Fruit fly (Drosophila melanogaster) whole organism, wandering third instar larva: ENCODE results near the gene CG32259.

Experiments used
- CrebA ChIP-seq: fragments of 200-800 bp; sonication (Bioruptor generic); optimal IDR thresholded peaks from 2 replicates; lab custom pipeline; 2016; ENCODE audit warnings: missing biosample characterization, mild to moderate bottlenecking, missing genetic modification characterization, borderline replicate concordance
- Dfd ChIP-seq: fragments of >200 bp; optimal IDR thresholded peaks from 2 replicates; lab custom pipeline; 2017; ENCODE audit warnings: missing biosample characterization, missing genetic modification characterization
- Dif ChIP-seq: fragments of 200-275, 200-300 bp; sonication (Bioruptor generic); optimal IDR thresholded peaks from 2 replicates; lab custom pipeline; 2018; ENCODE audit warnings: missing biosample characterization, missing genetic modification characterization; ENCODE audit not compliant: partially characterized antibody
- GATAd ChIP-seq: sonication (Bioruptor generic); optimal IDR thresholded peaks from 2 replicates; lab custom pipeline; 2016; ENCODE audit warnings: missing biosample characterization, missing genetic modification characterization
- Hr78 ChIP-seq: fragments of >200 bp; optimal IDR thresholded peaks from 2 replicates; lab custom pipeline; 2017; ENCODE audit warnings: missing biosample characterization, missing genetic modification characterization
- Hr83 ChIP-seq: fragments of 200-300 bp; sonication (Bioruptor generic); optimal IDR thresholded peaks from 2 replicates; lab custom pipeline; 2016; ENCODE audit warnings: missing biosample characterization, mild to moderate bottlenecking, missing genetic modification characterization, moderate library complexity; ENCODE audit not compliant: poor library complexity, severe bottlenecking
- Jra ChIP-seq: sonication (Bioruptor generic); optimal IDR thresholded peaks from 2 replicates; lab custom pipeline; 2016; ENCODE audit warnings: missing biosample characterization, missing genetic modification characterization
- Myc ChIP-seq: fragments of >200 bp; optimal IDR thresholded peaks from 2 replicates; lab custom pipeline; 2017
- OdsH ChIP-seq: fragments of 200-800 bp; sonication (Bioruptor generic); optimal IDR thresholded peaks from 2 replicates; lab custom pipeline; 2016; ENCODE audit warnings: missing biosample characterization, mild to moderate bottlenecking, missing genetic modification characterization
- Rel ChIP-seq, 2 experiments: fragments of 200-800 bp; sonication (Bioruptor generic) in 1 of 2; optimal IDR thresholded peaks; 2 replicates in 1 of 2; 3 replicates in 1 of 2; lab custom pipeline; 2016 to 2019; ENCODE audit warnings: mild to moderate bottlenecking in 2 of 2, missing biosample characterization in 2 of 2, missing genetic modification characterization in 2 of 2, moderate library complexity in 1 of 2
- Sp1 ChIP-seq: fragments of 200-800 bp; sonication (Bioruptor generic); optimal IDR thresholded peaks from 3 replicates; lab custom pipeline; 2019; ENCODE audit warnings: missing biosample characterization, mild to moderate bottlenecking, missing genetic modification characterization, moderate library complexity
- Vsx2 ChIP-seq: fragments of 200-300, 225-300 bp; sonication (Bioruptor generic); optimal IDR thresholded peaks from 2 replicates; lab custom pipeline; 2018; ENCODE audit warnings: missing biosample characterization, missing genetic modification characterization; ENCODE audit not compliant: partially characterized antibody
- br ChIP-seq: fragments of 200-800 bp; sonication (Bioruptor generic); optimal IDR thresholded peaks from 2 replicates; lab custom pipeline; 2016; ENCODE audit warnings: missing biosample characterization, missing genetic modification characterization
- brk ChIP-seq: fragments of 200-800 bp; sonication (Bioruptor generic); optimal IDR thresholded peaks from 2 replicates; lab custom pipeline; 2016; ENCODE audit warnings: missing biosample characterization, mild to moderate bottlenecking, missing genetic modification characterization
- dmrt93B ChIP-seq: fragments of 200-800 bp; sonication (Bioruptor generic); optimal IDR thresholded peaks from 2 replicates; lab custom pipeline; 2018; ENCODE audit warnings: missing biosample characterization, mild to moderate bottlenecking, missing genetic modification characterization
- dsf ChIP-seq: sonication (Bioruptor generic); optimal IDR thresholded peaks from 2 replicates; lab custom pipeline; 2016; ENCODE audit warnings: missing biosample characterization, missing genetic modification characterization, borderline replicate concordance
- ey ChIP-seq: fragments of 200-800 bp; sonication (Bioruptor generic); optimal IDR thresholded peaks from 2 replicates; lab custom pipeline; 2016; ENCODE audit warnings: missing biosample characterization, missing genetic modification characterization
- foxo ChIP-seq, 2 experiments: fragments of 200-800 bp; sonication (Bioruptor generic); optimal IDR thresholded peaks; 2 replicates in 1 of 2; 3 replicates in 1 of 2; lab custom pipeline; 2016 to 2017; ENCODE audit warnings: missing biosample characterization in 2 of 2, missing genetic modification characterization in 2 of 2
- fru ChIP-seq: fragments of 200-800 bp; sonication (Bioruptor generic); optimal IDR thresholded peaks from 3 replicates; lab custom pipeline; 2016; ENCODE audit warnings: missing biosample characterization, mild to moderate bottlenecking, missing genetic modification characterization
- jim ChIP-seq: fragments of 175-275, 200-325 bp; sonication (Bioruptor generic); optimal IDR thresholded peaks from 2 replicates; lab custom pipeline; 2016; ENCODE audit warnings: missing biosample characterization, mild to moderate bottlenecking, missing genetic modification characterization
- lola ChIP-seq: fragments of >200 bp; optimal IDR thresholded peaks from 2 replicates; lab custom pipeline; 2017; ENCODE audit warnings: missing biosample characterization, missing genetic modification characterization
- pan ChIP-seq: fragments of >200 bp; optimal IDR thresholded peaks from 2 replicates; lab custom pipeline; 2017
- psq ChIP-seq: fragments of 200-800 bp; sonication (Bioruptor generic); optimal IDR thresholded peaks from 3 replicates; lab custom pipeline; 2017; ENCODE audit warnings: missing biosample characterization, mild to moderate bottlenecking, missing genetic modification characterization, moderate library complexity
- rgr ChIP-seq: fragments of 200-800 bp; sonication (Bioruptor generic); optimal IDR thresholded peaks from 3 replicates; lab custom pipeline; 2016; ENCODE audit warnings: missing biosample characterization, mild to moderate bottlenecking, missing genetic modification characterization
- sage ChIP-seq: fragments of 200-800 bp; sonication (Bioruptor generic); optimal IDR thresholded peaks from 2 replicates; lab custom pipeline; 2016; ENCODE audit warnings: missing biosample characterization, mild to moderate bottlenecking, missing genetic modification characterization
- usp ChIP-seq: fragments of >200 bp; optimal IDR thresholded peaks from 2 replicates; lab custom pipeline; 2017; ENCODE audit warnings: missing biosample characterization, missing genetic modification characterization
- woc ChIP-seq: sonication (Bioruptor generic); optimal IDR thresholded peaks from 2 replicates; lab custom pipeline; 2016; ENCODE audit warnings: missing biosample characterization, mild to moderate bottlenecking, missing genetic modification characterization

CG32259 gene

DNA sequence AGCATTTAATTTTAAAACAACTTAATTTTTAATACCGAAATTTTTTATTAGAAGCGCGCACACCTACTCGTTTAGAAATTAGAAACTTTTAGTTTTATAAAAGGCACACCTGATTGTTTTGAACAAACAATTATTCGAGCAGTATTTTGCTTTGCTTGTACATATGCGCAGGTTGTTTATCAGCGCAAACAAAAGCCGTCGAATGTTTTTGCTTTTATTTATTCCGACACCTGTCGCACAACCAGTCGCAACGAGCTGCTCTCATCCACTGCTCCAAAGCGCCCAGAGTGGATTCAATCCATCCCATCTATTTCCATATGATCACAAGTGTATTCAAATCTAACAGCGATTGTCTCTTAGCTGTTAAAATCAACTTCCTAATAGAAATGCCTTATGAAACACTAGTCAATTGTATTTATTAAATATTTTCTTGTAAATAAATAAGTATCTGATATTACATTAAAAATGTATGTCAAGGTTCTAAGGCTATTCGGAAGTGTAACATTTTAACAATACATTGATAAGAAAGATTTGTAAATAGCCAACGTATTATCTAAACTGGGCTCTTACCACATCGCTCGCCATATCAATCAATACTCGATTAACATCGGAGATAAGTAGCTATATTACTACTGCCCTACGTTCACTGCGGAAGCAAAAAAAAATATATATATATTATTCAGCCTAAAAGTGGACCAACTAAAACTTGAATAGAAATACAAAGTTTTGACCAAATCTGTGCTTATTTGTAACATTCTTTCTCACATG, 43.2 kb upstream of the CG32259 start, which contains the start of gene CG11594:
Gene CG11594, minus strand, starts transcription at position 274 of the 768 bp plus-strand sequence.
- TF ChIP-seq rgr (peak; percentile 27), lola (GFP tag; lab: Kevin White, UChicago) (no peak), Hr83 (peak; percentile 40), sage (GFP tag; lab: Kevin White, UChicago) (no peak), OdsH (GFP tag; lab: Kevin White, UChicago) (no peak)

DNA sequence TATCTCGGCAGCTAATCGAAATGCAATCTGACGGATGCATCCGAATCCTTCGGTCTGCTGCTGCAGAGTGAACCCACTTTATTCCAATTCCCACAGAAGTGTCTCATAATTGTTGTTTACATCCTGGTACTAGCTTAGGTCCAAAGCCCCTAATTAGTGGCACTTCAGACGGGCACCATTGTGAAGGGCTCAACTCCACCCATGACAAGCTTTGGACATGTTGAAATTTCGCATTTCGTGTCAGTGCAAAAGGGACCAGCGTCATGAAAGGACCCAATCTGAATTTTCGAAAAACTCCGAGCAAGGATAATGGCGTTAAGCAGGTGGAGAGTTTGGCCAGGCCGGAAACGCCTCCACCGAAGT, 42.7 kb upstream of the CG32259 start, which contains the start of gene Gr64a:
Gene Gr64a, plus strand, starts transcription at position 264 of the 363 bp plus-strand sequence.
- no peak for TF ChIP-seq Hr83
- TF ChIP-seq Vsx2 (GFP tag; lab: Kevin White, UChicago): no peak
- no peak for TF ChIP-seq pan
- no peak for TF ChIP-seq GATAd (GFP tag; lab: Kevin White, UChicago)
- TF ChIP-seq foxo (GFP tag; optimal IDR thresholded peaks at IDR 0.05; lab: Kevin White, UChicago): no peak
- no peak for TF ChIP-seq Dif
- no peak for TF ChIP-seq psq (GFP tag; lab: Kevin White, UChicago)
- TF ChIP-seq OdsH (GFP tag; lab: Kevin White, UChicago): no peak
- no peak for TF ChIP-seq br (GFP tag; lab: Kevin White, UChicago)
- TF ChIP-seq sage (GFP tag; lab: Kevin White, UChicago): no peak
- TF ChIP-seq brk (GFP tag; lab: Kevin White, UChicago): no peak
- TF ChIP-seq ey: no peak
- TF ChIP-seq dmrt93B (GFP tag; lab: Kevin White, UChicago): no peak
- no peak for TF ChIP-seq Hr78 (GFP tag; lab: Kevin White, UChicago)
- no peak for TF ChIP-seq lola (GFP tag; lab: Kevin White, UChicago)
- no peak for TF ChIP-seq Myc
- no peak for TF ChIP-seq Sp1 (GFP tag; lab: Kevin White, UChicago)
- no peak for TF ChIP-seq Dfd (GFP tag; lab: Kevin White, UChicago)

DNA sequence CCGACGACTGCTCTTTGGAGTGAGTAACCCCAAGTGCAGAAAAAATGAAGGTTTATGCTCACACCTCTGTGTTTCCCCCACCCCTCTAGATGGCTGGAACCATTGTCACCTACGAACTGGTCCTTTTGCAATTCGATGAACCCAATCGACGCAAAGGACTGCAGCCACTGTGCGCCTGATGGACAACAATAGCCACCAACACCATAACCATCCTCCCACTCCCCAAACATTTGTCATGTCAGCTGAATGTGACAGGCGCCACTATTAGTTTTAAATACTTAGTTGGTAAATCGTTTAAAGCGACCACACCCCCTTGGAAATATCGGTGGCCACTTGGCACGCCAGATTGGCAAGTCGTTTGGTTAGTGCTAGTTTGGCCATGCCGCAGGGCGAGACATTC, 40.9 kb upstream of the CG32259 start, which contains the start of the genes Gr64b and Gr64c:
Gene Gr64b, plus strand, starts transcription at position 301 of the 400 bp plus-strand sequence.
Gene Gr64c, plus strand, starts transcription at position 301 of the 400 bp plus-strand sequence.
- TF ChIP-seq rgr: no peak
- TF ChIP-seq, all 38 proteins: peak for 0

DNA sequence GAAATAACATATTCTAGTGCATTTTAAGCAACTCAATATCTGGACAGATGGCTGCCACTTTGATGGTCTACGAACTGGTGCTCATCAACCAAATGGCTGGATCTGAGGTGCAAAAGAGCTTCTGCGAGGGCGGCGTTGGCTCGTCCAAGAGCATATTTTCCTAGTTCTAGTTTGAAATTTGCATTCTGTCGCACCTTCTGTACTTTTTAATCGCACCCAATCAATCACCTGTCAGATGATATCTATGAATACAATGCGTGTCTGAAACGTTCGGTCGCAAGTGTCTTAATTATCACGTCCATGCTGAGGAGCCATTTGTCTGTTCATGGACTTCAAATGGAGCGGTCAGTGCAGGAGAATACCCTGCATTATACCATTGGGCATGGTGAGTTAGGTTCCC, 37.4 kb upstream of the CG32259 start, which contains the start of the genes Gr64d and Gr64e:
Gene Gr64d, plus strand, starts transcription at position 301 of the 400 bp plus-strand sequence.
Gene Gr64e, plus strand, starts transcription at position 380 of the 400 bp plus-strand sequence.
- no peak for TF ChIP-seq ey
- no peak for TF ChIP-seq usp (GFP tag; lab: Kevin White, UChicago)
- no peak for TF ChIP-seq fru (GFP tag; lab: Kevin White, UChicago)
- TF ChIP-seq Hr78 (GFP tag; lab: Kevin White, UChicago): no peak
- TF ChIP-seq GATAd (GFP tag; lab: Kevin White, UChicago): no peak
- no peak for TF ChIP-seq sage (GFP tag; lab: Kevin White, UChicago)
- no peak for TF ChIP-seq lola (GFP tag; lab: Kevin White, UChicago)
- no peak for TF ChIP-seq Rel (GFP tag; optimal IDR thresholded peaks at IDR 0.05; lab: Kevin White, UChicago)
- TF ChIP-seq Rel (tag; optimal IDR thresholded peaks at IDR 0.05; lab: Kevin White, UChicago): no peak
- no peak for TF ChIP-seq dsf (GFP tag; lab: Kevin White, UChicago)
- TF ChIP-seq woc (GFP tag; lab: Kevin White, UChicago): no peak
- TF ChIP-seq foxo (GFP tag; optimal IDR thresholded peaks at IDR 0.05; lab: Kevin White, UChicago): no peak
- no peak for TF ChIP-seq CrebA (GFP tag; lab: Kevin White, UChicago)
- no peak for TF ChIP-seq jim (GFP tag; lab: Kevin White, UChicago)
- TF ChIP-seq Jra (GFP tag; lab: Kevin White, UChicago): no peak
- TF ChIP-seq OdsH (GFP tag; lab: Kevin White, UChicago): no peak
- no peak for TF ChIP-seq br (GFP tag; lab: Kevin White, UChicago)
- TF ChIP-seq, all 38 proteins: peak for 0

DNA sequence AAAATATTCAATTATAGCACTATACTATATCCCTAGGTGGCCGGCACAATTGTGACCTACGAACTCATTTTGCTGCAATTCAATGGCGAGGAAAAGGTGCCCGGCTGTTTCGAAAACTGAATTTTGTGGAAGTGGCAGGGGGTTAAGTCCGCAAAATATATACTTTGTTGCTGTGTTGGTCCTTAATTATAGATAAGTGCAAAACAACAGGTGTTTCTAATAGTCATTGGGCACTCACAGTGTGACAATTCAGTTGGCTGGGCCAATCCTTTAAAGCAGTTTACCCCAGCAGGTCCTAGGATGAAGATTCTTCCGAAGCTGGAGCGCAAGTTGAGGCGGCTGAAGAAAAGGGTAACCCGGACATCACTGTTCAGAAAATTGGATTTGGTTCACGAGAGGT, 33.7 kb upstream of the CG32259 start, which contains the start of gene Gr64f:
Gene Gr64f, plus strand, starts transcription at position 301 of the 400 bp plus-strand sequence.
- TF ChIP-seq br (GFP tag; lab: Kevin White, UChicago): no peak
- TF ChIP-seq woc (GFP tag; lab: Kevin White, UChicago): no peak
